Fruit fly (Drosophila melanogaster): ENCODE measurements around the gene Atg1.
A peak's percentile ranks its signal among the peaks of the same experiment; 100 is the strongest.

The Atg1 gene

DNA sequence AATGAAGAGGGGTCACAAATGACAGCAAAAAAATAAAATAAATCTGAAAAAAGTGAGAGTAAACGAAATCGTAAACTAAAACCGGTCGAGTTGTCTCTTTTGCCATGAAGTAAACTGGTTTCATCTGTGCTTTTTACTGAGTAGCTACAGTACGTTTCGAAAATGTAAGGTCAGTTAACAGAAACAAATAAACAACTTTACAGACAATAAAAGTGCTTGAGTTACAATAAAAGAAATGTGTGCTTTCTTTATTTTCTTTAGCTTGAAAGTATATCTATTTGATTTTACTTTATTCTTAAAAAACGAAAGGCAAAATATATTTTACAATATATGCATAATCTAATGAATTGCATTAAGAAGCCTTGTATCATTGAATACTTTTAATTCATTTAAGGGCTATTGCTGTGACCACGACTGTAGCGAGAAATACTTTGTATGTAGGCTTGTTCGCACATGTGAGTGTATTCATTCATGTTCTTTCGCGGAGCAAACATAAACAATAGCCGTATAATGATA lies 11.9 kb downstream of the Atg1 start (continued):
- TF ChIP-seq gcm (GFP tag; optimal IDR thresholded peaks at IDR 0.05) (peak; percentile 75), CG18599 (GFP tag; optimal IDR thresholded peaks at IDR 0.05) (peak; percentile 72), CG6854 (GFP tag; optimal IDR thresholded peaks at IDR 0.05) (peak; percentile 49), gce (GFP tag; IDR thresholded peaks at IDR 0.05) (no peak), lola (GFP tag; optimal IDR thresholded peaks at IDR 0.05) (peak in 1 of 3 experiments; percentile 48), CG10543 (GFP tag; optimal IDR thresholded peaks at IDR 0.05) (peak; percentile 11), D19A (tag; optimal IDR thresholded peaks at IDR 0.05) (peak; percentile 62), HHEX (GFP tag; optimal IDR thresholded peaks at IDR 0.05) (peak; percentile 39), CG2199 (GFP tag; IDR thresholded peaks at IDR 0.05) (no peak), CG11504 (tag; optimal IDR thresholded peaks at IDR 0.05) (peak; percentile 79), jumu (GFP tag; optimal IDR thresholded peaks at IDR 0.05) (no peak), stc (GFP tag; IDR thresholded peaks at IDR 0.05) (no peak), kay (GFP tag; optimal IDR thresholded peaks at IDR 0.05) (peak; percentile 8), oc (tag; optimal IDR thresholded peaks at IDR 0.05) (peak; percentile 52), sd (tag; optimal IDR thresholded peaks at IDR 0.05) (peak; percentile 56), CG13775 (GFP tag; optimal IDR thresholded peaks at IDR 0.05) (peak; percentile 39), nerfin-1 (tag; optimal IDR thresholded peaks at IDR 0.05) (peak; percentile 54), dysf (GFP tag; IDR thresholded peaks at IDR 0.05) (peak; percentile 55; the same call in 2 of the 3 replicates), CrebB (tag; optimal IDR thresholded peaks at IDR 0.05) (peak; percentile 58), CG2875 (GFP tag; optimal IDR thresholded peaks at IDR 0.05) (peak; percentile 9), CG7357 (GFP tag; IDR thresholded peaks at IDR 0.05) (no peak), CG7556 (GFP tag; optimal IDR thresholded peaks at IDR 0.05) (peak; percentile 79), shn (GFP tag; optimal IDR thresholded peaks at IDR 0.05) (no peak), CG3407 (GFP tag; optimal IDR thresholded peaks at IDR 0.05) (peak; percentile 31), CG4854 (GFP tag; optimal IDR thresholded peaks at IDR 0.05) (peak; percentile 23), prd (optimal IDR thresholded peaks at IDR 0.05) (no peak), prd (GFP tag; IDR thresholded peaks at IDR 0.05) (0 out of 3 replicates have a peak, but pooled peaks have one; percentile 61), CG12299 (tag; optimal IDR thresholded peaks at IDR 0.05) (peak; percentile 44), CG10979 (tag; optimal IDR thresholded peaks at IDR 0.05) (peak; percentile 69), Tbp (GFP tag; optimal IDR thresholded peaks at IDR 0.05) (no peak), run (tag; optimal IDR thresholded peaks at IDR 0.05) (peak; percentile 64), sna (GFP tag; IDR thresholded peaks at IDR 0.05; ENCODE audit: partially characterized antibody) (no peak), CG15269 (tag; optimal IDR thresholded peaks at IDR 0.05) (peak; percentile 86), CG17361 (GFP tag; IDR thresholded peaks at IDR 0.05) (peak; percentile 76), CG7786 (GFP tag; optimal IDR thresholded peaks at IDR 0.05) (peak; percentile 8), BtbVII (GFP tag; optimal IDR thresholded peaks at IDR 0.05) (peak; percentile 20), Fer3 (tag; optimal IDR thresholded peaks at IDR 0.05) (peak; percentile 76), CG8924 (tag; optimal IDR thresholded peaks at IDR 0.05) (peak; percentile 75), Hsf (GFP tag; optimal IDR thresholded peaks at IDR 0.05) (peak; percentile 21), CG17385 (GFP tag; optimal IDR thresholded peaks at IDR 0.05) (peak; percentile 53), CG7839 (tag; optimal IDR thresholded peaks at IDR 0.05) (peak; percentile 78), CG17829 (tag; optimal IDR thresholded peaks at IDR 0.05) (peak; percentile 67), Drgx (GFP tag; IDR thresholded peaks at IDR 0.05) (peak; percentile 84), Meics (GFP tag; optimal IDR thresholded peaks at IDR 0.05) (peak; percentile 79), CG14050 (GFP tag; IDR thresholded peaks at IDR 0.05) (0 out of 3 replicates have a peak, but pooled peaks have one; percentile 9), mam (GFP tag; optimal IDR thresholded peaks at IDR 0.05) (peak; percentile 32), CG10267 (tag; optimal IDR thresholded peaks at IDR 0.05) (peak; percentile 65), lilli (GFP tag; optimal IDR thresholded peaks at IDR 0.05) (peak; percentile 60), CG32767 (GFP tag; IDR thresholded peaks at IDR 0.05) (0 out of 2 replicates have a peak, but pooled peaks have one; percentile 33), Dek (tag; optimal IDR thresholded peaks at IDR 0.05) (peak; percentile 60)

Measured in whole organism, embryonic.